Fruit fly (Drosophila melanogaster) whole organism, embryonic: ENCODE measurements around the gene CG16790.

ENCODE experiments used
- Ada2b ChIP-seq: fragments of 200-800 bp; sonication (Bioruptor generic); IDR thresholded peaks from 2 replicates; pipeline ENCODE4 v1.3.6; 2022; ENCODE audit warnings: missing biosample characterization, missing genetic modification characterization
- Atf6 ChIP-seq: fragments of 200-800 bp; sonication (Bioruptor generic); IDR thresholded peaks from 2 replicates; pipeline ENCODE4 v1.3.6; 2022; ENCODE audit warnings: missing biosample characterization, missing genetic modification characterization
- CG10321 ChIP-seq: fragments of 200-800 bp; sonication (Bioruptor generic); IDR thresholded peaks from 2 replicates; pipeline ENCODE4 v1.3.6; 2022; ENCODE audit warnings: missing biosample characterization, missing genetic modification characterization
- CG12659 ChIP-seq: fragments of 200-800 bp; sonication (Bioruptor generic); optimal IDR thresholded peaks from 3 replicates; lab custom pipeline; 2017; ENCODE audit warnings: mild to moderate bottlenecking, missing biosample characterization, missing genetic modification reagents, missing genetic modification characterization
- CG17802 ChIP-seq: fragments of 200-800 bp; sonication (Bioruptor generic); optimal IDR thresholded peaks from 2 replicates; lab custom pipeline; 2018; ENCODE audit warnings: missing biosample characterization, mild to moderate bottlenecking, missing genetic modification characterization, moderate library complexity
- CG18599 ChIP-seq: fragments of 200-800 bp; sonication (Bioruptor generic); optimal IDR thresholded peaks from 3 replicates; lab custom pipeline; 2017; ENCODE audit warnings: missing biosample characterization, missing genetic modification characterization, mild to moderate bottlenecking, moderate library complexity, missing genetic modification reagents
- CG5245 ChIP-seq: fragments of 200-800 bp; sonication (Bioruptor generic); optimal IDR thresholded peaks from 3 replicates; lab custom pipeline; 2016; ENCODE audit warnings: missing biosample characterization, missing genetic modification characterization
- CG6175 ChIP-seq: fragments of 200-800 bp; sonication (Bioruptor generic); IDR thresholded peaks from 3 replicates; pipeline ENCODE4 v1.3.6; 2022; ENCODE audit warnings: missing biosample characterization, missing genetic modification characterization
- CG6654 ChIP-seq: fragments of 200-800 bp; sonication (Bioruptor generic); optimal IDR thresholded peaks from 2 replicates; lab custom pipeline; 2017; ENCODE audit warnings: missing biosample characterization, mild to moderate bottlenecking, missing genetic modification characterization
- CG6813 ChIP-seq: fragments of 200-800 bp; sonication (Bioruptor generic); optimal IDR thresholded peaks from 2 replicates; lab custom pipeline; 2017; ENCODE audit warnings: missing biosample characterization, missing genetic modification characterization, mild to moderate bottlenecking, moderate library complexity, missing genetic modification reagents
- CG7372 ChIP-seq: fragments of 200-800 bp; sonication (Bioruptor generic); IDR thresholded peaks from 2 replicates; pipeline ENCODE4 v1.3.6; 2022; ENCODE audit warnings: missing biosample characterization, missing genetic modification characterization
- CG8281 ChIP-seq: fragments of 200-800 bp; sonication (Bioruptor generic); optimal IDR thresholded peaks from 2 replicates; lab custom pipeline; 2018; ENCODE audit warnings: missing biosample characterization, mild to moderate bottlenecking, missing genetic modification characterization, moderate library complexity
- CG8478 ChIP-seq: fragments of >200 bp; optimal IDR thresholded peaks from 2 replicates; lab custom pipeline; 2018
- CG9727 ChIP-seq: fragments of 200-800 bp; sonication (Bioruptor generic); optimal IDR thresholded peaks from 3 replicates; lab custom pipeline; 2017; ENCODE audit warnings: missing biosample characterization, mild to moderate bottlenecking, missing genetic modification characterization
- CHES-1-like ChIP-seq: fragments of 200-800 bp; sonication (Bioruptor generic); optimal IDR thresholded peaks from 2 replicates; lab custom pipeline; 2016; ENCODE audit warnings: missing biosample characterization, missing genetic modification characterization
- D ChIP-seq, 2 experiments: fragments of 200-800 bp in 1 of 2; fragments of >200 bp in 1 of 2; sonication (Bioruptor generic) in 1 of 2; optimal IDR thresholded peaks; 2 replicates in 1 of 2; 3 replicates in 1 of 2; lab custom pipeline; 2017; ENCODE audit warnings: mild to moderate bottlenecking in 1 of 2, missing biosample characterization in 1 of 2, missing genetic modification characterization in 1 of 2, missing genetic modification reagents in 1 of 2
- Dbx ChIP-seq: fragments of 200-800 bp; sonication (Bioruptor generic); IDR thresholded peaks from 3 replicates; pipeline ENCODE4 v1.3.6; 2022; ENCODE audit warnings: missing biosample characterization, missing genetic modification characterization
- Dip2 ChIP-seq: fragments of 200-800 bp; sonication (Bioruptor generic); IDR thresholded peaks from 2 replicates; pipeline ENCODE4 v1.3.6; 2022; ENCODE audit warnings: missing biosample characterization, missing genetic modification characterization
- Dp ChIP-seq: fragments of 200-800 bp; sonication (Bioruptor generic); optimal IDR thresholded peaks from 2 replicates; lab custom pipeline; 2018; ENCODE audit warnings: missing biosample characterization, mild to moderate bottlenecking, missing genetic modification characterization, moderate library complexity
- Ets97D ChIP-seq: fragments of 200-800 bp; sonication (Bioruptor generic); optimal IDR thresholded peaks from 3 replicates; lab custom pipeline; 2016; ENCODE audit warnings: missing biosample characterization, missing genetic modification characterization
- Fer1 ChIP-seq: fragments of 200-800 bp; sonication (Bioruptor generic); optimal IDR thresholded peaks from 2 replicates; lab custom pipeline; 2017; ENCODE audit warnings: missing biosample characterization, mild to moderate bottlenecking, missing genetic modification characterization
- HmgZ ChIP-seq: fragments of 200-800 bp; sonication (Bioruptor generic); optimal IDR thresholded peaks from 2 replicates; lab custom pipeline; 2018; ENCODE audit warnings: missing biosample characterization, mild to moderate bottlenecking, missing genetic modification characterization
- Hr3 ChIP-seq: fragments of 200-800 bp; sonication (Bioruptor generic); optimal IDR thresholded peaks from 3 replicates; lab custom pipeline; 2016; ENCODE audit warnings: missing biosample characterization, missing genetic modification characterization
- Nf-YB ChIP-seq: fragments of 200-800 bp; sonication (Bioruptor generic); optimal IDR thresholded peaks from 3 replicates; lab custom pipeline; 2019; ENCODE audit warnings: missing biosample characterization, mild to moderate bottlenecking, missing genetic modification characterization, moderate library complexity
- Oaz ChIP-seq: fragments of 200-800 bp; sonication (Bioruptor generic); IDR thresholded peaks from 2 replicates; pipeline ENCODE4 v1.3.6; 2022; ENCODE audit warnings: missing biosample characterization, missing genetic modification characterization
- Side ChIP-seq: fragments of 200-800 bp; sonication (Bioruptor generic); optimal IDR thresholded peaks from 2 replicates; lab custom pipeline; 2016; ENCODE audit warnings: missing biosample characterization, missing genetic modification characterization
- Ssrp ChIP-seq: fragments of 200-800 bp; sonication (Bioruptor generic); optimal IDR thresholded peaks from 2 replicates; lab custom pipeline; 2018; ENCODE audit warnings: missing biosample characterization, mild to moderate bottlenecking, missing genetic modification characterization, moderate library complexity
- YL-1 ChIP-seq: fragments of 200-800 bp; sonication (Bioruptor generic); optimal IDR thresholded peaks from 3 replicates; lab custom pipeline; 2017; ENCODE audit warnings: missing biosample characterization, mild to moderate bottlenecking, missing genetic modification characterization
- al ChIP-seq: fragments of 200-800 bp; sonication (Bioruptor generic); IDR thresholded peaks from 2 replicates; pipeline ENCODE4 v1.3.6; 2022; ENCODE audit warnings: missing biosample characterization, missing genetic modification characterization
- bsh ChIP-seq, 2 experiments: fragments of 200-800 bp; sonication (Bioruptor generic); optimal IDR thresholded peaks; 2 replicates each; lab custom pipeline; 2017 to 2018; ENCODE audit warnings: mild to moderate bottlenecking in 2 of 2, missing biosample characterization in 2 of 2, missing genetic modification characterization in 2 of 2, moderate library complexity in 1 of 2
- cas ChIP-seq: fragments of 200-800 bp; sonication (Bioruptor generic); IDR thresholded peaks from 2 replicates; pipeline ENCODE4 v1.3.6; 2022; ENCODE audit warnings: missing biosample characterization, missing genetic modification characterization
- chif ChIP-seq, 2 experiments: fragments of 200-800 bp; sonication (Bioruptor generic); optimal IDR thresholded peaks; 3 replicates each; lab custom pipeline; 2016; ENCODE audit warnings: missing biosample characterization in 2 of 2, missing genetic modification characterization in 2 of 2
- chm ChIP-seq: fragments of 200-800 bp; sonication (Bioruptor generic); IDR thresholded peaks from 2 replicates; pipeline ENCODE4 v1.3.6; 2022; ENCODE audit warnings: missing biosample characterization, missing genetic modification characterization
- dimm ChIP-seq: fragments of 200-800 bp; sonication (Bioruptor generic); IDR thresholded peaks from 2 replicates; pipeline ENCODE4 v1.3.6; 2022; ENCODE audit warnings: missing biosample characterization, missing genetic modification characterization
- eve ChIP-seq, 2 experiments: fragments of >200 bp; optimal IDR thresholded peaks; 2 replicates each; lab custom pipeline; 2017; ENCODE audit warnings: missing biosample characterization in 2 of 2, missing genetic modification characterization in 2 of 2
- exex ChIP-seq: fragments of 200-800 bp; sonication (Bioruptor generic); optimal IDR thresholded peaks from 4 replicates; lab custom pipeline; 2018; ENCODE audit warnings: missing biosample characterization, mild to moderate bottlenecking, missing genetic modification characterization, moderate library complexity
- fd64A ChIP-seq: fragments of 200-800 bp; sonication (Bioruptor generic); optimal IDR thresholded peaks from 3 replicates; lab custom pipeline; 2018; ENCODE audit warnings: missing biosample characterization, mild to moderate bottlenecking, missing genetic modification characterization
- gcm ChIP-seq: fragments of 200-800 bp; sonication (Bioruptor generic); optimal IDR thresholded peaks from 2 replicates; lab custom pipeline; 2019; ENCODE audit warnings: missing biosample characterization, mild to moderate bottlenecking, missing genetic modification characterization, moderate library complexity
- lmd ChIP-seq: fragments of 200-800 bp; sonication (Bioruptor generic); IDR thresholded peaks from 2 replicates; pipeline ENCODE4 v1.3.6; 2022; ENCODE audit warnings: missing biosample characterization, missing genetic modification characterization
- nom ChIP-seq: fragments of 200-800 bp; sonication (Bioruptor generic); optimal IDR thresholded peaks from 2 replicates; lab custom pipeline; 2017; ENCODE audit warnings: missing biosample characterization, missing genetic modification characterization, mild to moderate bottlenecking, moderate library complexity, missing genetic modification reagents
- pho ChIP-seq: fragments of 200-800 bp; sonication (Bioruptor generic); optimal IDR thresholded peaks from 2 replicates; lab custom pipeline; 2016; ENCODE audit warnings: missing biosample characterization, missing genetic modification characterization
- prd ChIP-seq, 3 experiments: fragments of >200 bp in 2 of 3; fragments of 200-800 bp in 1 of 3; sonication (Bioruptor generic) in 1 of 3; optimal IDR thresholded peaks in 2 of 3; IDR thresholded peaks in 1 of 3; 2 replicates in 2 of 3; 3 replicates in 1 of 3; pipeline versions ENCODE4 v1.3.6 to Lab custom; 2017 to 2022; ENCODE audit warnings: missing biosample characterization in 1 of 3, missing genetic modification characterization in 1 of 3
- slbo ChIP-seq: fragments of 200-800 bp; sonication (Bioruptor generic); IDR thresholded peaks from 2 replicates; pipeline ENCODE4 v1.3.6; 2022; ENCODE audit warnings: missing biosample characterization, missing genetic modification characterization
- sqz ChIP-seq: fragments of 200-800 bp; sonication (Bioruptor generic); optimal IDR thresholded peaks from 3 replicates; lab custom pipeline; 2018; ENCODE audit warnings: missing biosample characterization, mild to moderate bottlenecking, missing genetic modification characterization
- sug ChIP-seq: fragments of 200-800 bp; optimal IDR thresholded peaks from 2 replicates; lab custom pipeline; 2019; ENCODE audit warnings: missing biosample characterization, mild to moderate bottlenecking, missing genetic modification characterization, moderate library complexity
- unpg ChIP-seq: fragments of 200-800 bp; sonication (Bioruptor generic); optimal IDR thresholded peaks from 3 replicates; lab custom pipeline; 2018; ENCODE audit warnings: missing biosample characterization, mild to moderate bottlenecking, missing genetic modification characterization, moderate library complexity
- zfh2 ChIP-seq: fragments of 200-800 bp; sonication (Bioruptor generic); optimal IDR thresholded peaks from 2 replicates; lab custom pipeline; 2016; ENCODE audit warnings: missing biosample characterization, missing genetic modification characterization

The CG16790 gene

dm6 chr3R:9533181-9534124 is 36.6 kb downstream of the CG16790 start (continued):
- peak; percentile 91 for TF ChIP-seq unpg
- peak; percentile 62; the same call in 1 of the 2 replicates for TF ChIP-seq Dip2
- peak; percentile 94 for TF ChIP-seq lmd (GFP tag; lab: Robert Waterston, UW)
- peak; percentile 82 for TF ChIP-seq Dbx (GFP tag; lab: Robert Waterston, UW)
- peak; percentile 85 for TF ChIP-seq YL-1 (GFP tag; lab: Kevin White, UChicago)
- TF ChIP-seq Ssrp (tag; lab: Kevin White, UChicago) = peak; percentile 92
- TF ChIP-seq Ada2b (GFP tag; lab: Robert Waterston, UW) = peak; percentile 83
- peak; percentile 86 for TF ChIP-seq Nf-YB (GFP tag; lab: Kevin White, UChicago)
- peak; percentile 97 for TF ChIP-seq CG18599 (GFP tag; lab: Kevin White, UChicago)
- peak; percentile 97 for TF ChIP-seq Fer1 (GFP tag; lab: Kevin White, UChicago)
- TF ChIP-seq HmgZ (tag; lab: Kevin White, UChicago) = peak; percentile 86
- peak; percentile 98 for TF ChIP-seq CG9727 (GFP tag; lab: Kevin White, UChicago)
- no peak for TF ChIP-seq CG8478 (lab: Kevin White, UChicago)
- TF ChIP-seq CG10321 = peak; percentile 43; the same call in 1 of the 2 replicates
- peak; percentile 95 for TF ChIP-seq zfh2 (GFP tag; lab: Kevin White, UChicago)
- TF ChIP-seq fd64A (GFP tag; lab: Kevin White, UChicago) = peak; percentile 80
- peak; percentile 87 for TF ChIP-seq nom (GFP tag; lab: Kevin White, UChicago)
- TF ChIP-seq gcm = peak; percentile 95
- TF ChIP-seq sug (tag; lab: Kevin White, UChicago) = peak; percentile 93
- peak; percentile 91 for TF ChIP-seq sqz (GFP tag; lab: Kevin White, UChicago)
- TF ChIP-seq CG6813 = peak; percentile 96
- peak; percentile 13 for TF ChIP-seq Dp (GFP tag; lab: Kevin White, UChicago)
- TF ChIP-seq Hr3 (GFP tag; lab: Kevin White, UChicago) = peak; percentile 95
- peak; percentile 90 for TF ChIP-seq Side (GFP tag; lab: Kevin White, UChicago)
- peak; percentile 83 for TF ChIP-seq CG8281 (tag; lab: Kevin White, UChicago)
- TF ChIP-seq dimm (GFP tag; lab: Robert Waterston, UW) = peak; percentile 40
- TF ChIP-seq slbo (GFP tag; lab: Robert Waterston, UW) = peak; percentile 90
- TF ChIP-seq eve (GFP tag; optimal IDR thresholded peaks at IDR 0.05; lab: Kevin White, UChicago) = peak in 1 of 2 experiments; percentile 100
- peak; percentile 95 for TF ChIP-seq pho
- TF ChIP-seq CG6175 (GFP tag; lab: Robert Waterston, UW) = peak; percentile 82
- TF ChIP-seq bsh (GFP tag; optimal IDR thresholded peaks at IDR 0.05; lab: Kevin White, UChicago) = peak; percentile 83 to 96
- no peak for TF ChIP-seq prd (optimal IDR thresholded peaks at IDR 0.05; lab: Kevin White, UChicago)
- peak; percentile 90 for TF ChIP-seq prd (GFP tag; IDR thresholded peaks at IDR 0.05; lab: Robert Waterston, UW)
- peak; percentile 89 to 90 for TF ChIP-seq chif (GFP tag; optimal IDR thresholded peaks at IDR 0.05; lab: Kevin White, UChicago)
- TF ChIP-seq chm (GFP tag; lab: Robert Waterston, UW) = peak; percentile 58; the same call in 1 of the 2 replicates
- TF ChIP-seq Ets97D (GFP tag; lab: Kevin White, UChicago) = peak; percentile 74
- peak; percentile 84 for TF ChIP-seq CG5245 (GFP tag; lab: Kevin White, UChicago)
- TF ChIP-seq Oaz = peak; percentile 75
- peak; percentile 92 for TF ChIP-seq CHES-1-like (GFP tag; lab: Kevin White, UChicago)
- TF ChIP-seq CG6654 (GFP tag; lab: Kevin White, UChicago) = peak; percentile 90
- peak; percentile 93 for TF ChIP-seq Atf6 (GFP tag; lab: Robert Waterston, UW)
- peak; percentile 61 for TF ChIP-seq cas
- peak; percentile 99 for TF ChIP-seq CG12659 (GFP tag; lab: Kevin White, UChicago)
- peak; percentile 92 for TF ChIP-seq CG7372 (GFP tag; lab: Robert Waterston, UW)
- peak; percentile 44 for TF ChIP-seq exex (tag; lab: Kevin White, UChicago)
- TF ChIP-seq al (GFP tag; lab: Robert Waterston, UW) = peak; percentile 86
- no peak for TF ChIP-seq D (optimal IDR thresholded peaks at IDR 0.05; lab: Kevin White, UChicago)
- peak; percentile 98 for TF ChIP-seq D (GFP tag; optimal IDR thresholded peaks at IDR 0.05; lab: Kevin White, UChicago)
- peak; percentile 74 for TF ChIP-seq CG17802
